Worm (Caenorhabditis elegans): ENCODE measurements around the gene Y47D7A.18.
A peak's percentile ranks its signal among the peaks of the same experiment; 100 is the strongest.

Y47D7A.18 gene

DNA sequence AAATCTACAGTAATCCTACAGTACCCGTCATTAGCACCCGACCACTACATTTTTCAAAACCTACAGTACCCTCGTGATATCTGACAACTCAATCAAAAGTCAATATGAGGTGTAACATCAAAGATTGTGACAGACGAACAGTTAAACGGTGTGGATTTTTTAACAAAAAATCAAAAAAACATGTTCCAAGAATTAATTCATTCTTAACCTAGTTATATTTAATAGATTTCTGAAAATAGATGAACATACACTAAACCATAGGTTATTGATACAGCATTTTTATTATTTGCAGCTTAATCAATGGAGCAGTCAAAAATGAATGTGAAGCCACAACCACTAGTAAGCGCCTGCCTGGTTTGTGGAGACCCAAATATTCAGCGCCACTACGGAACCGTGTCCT lies 9.1 kb downstream of the Y47D7A.18 start, which contains the start of gene nhr-118:
Gene nhr-118, plus strand, starts transcription at position 301 of the 400 bp plus-strand sequence.
- TF ChIP-seq aha-1 (tag) (peak; percentile 9), jun-1 (tag; optimal IDR thresholded peaks at IDR 0.05) (no peak)

DNA sequence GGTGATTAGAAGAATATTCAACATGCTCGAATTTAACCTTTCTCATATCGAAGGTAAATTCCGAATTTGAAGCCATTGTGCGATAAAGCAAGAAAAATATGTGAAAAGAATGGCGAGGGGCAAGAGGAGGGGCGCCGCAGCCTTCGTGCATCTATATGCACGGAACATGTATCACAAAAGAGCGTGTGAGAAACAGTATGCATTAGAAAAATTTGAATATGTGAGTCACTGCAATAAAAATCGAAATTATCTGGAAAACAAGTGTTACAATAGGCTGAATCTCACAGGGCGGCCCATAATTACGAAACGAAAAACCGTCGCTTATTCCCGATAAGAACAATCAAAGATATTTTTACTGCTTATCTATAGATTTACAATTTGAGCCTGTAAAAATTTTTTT lies 14.7 kb downstream of the Y47D7A.18 start, which contains the start of gene F13A2.5:
Gene F13A2.5, minus strand, starts transcription at position 101 of the 400 bp plus-strand sequence.
- TF ChIP-seq nhr-41 (GFP tag; IDR thresholded peaks at IDR 0.05) (no peak), aha-1 (tag) (peak; percentile 1)

DNA sequence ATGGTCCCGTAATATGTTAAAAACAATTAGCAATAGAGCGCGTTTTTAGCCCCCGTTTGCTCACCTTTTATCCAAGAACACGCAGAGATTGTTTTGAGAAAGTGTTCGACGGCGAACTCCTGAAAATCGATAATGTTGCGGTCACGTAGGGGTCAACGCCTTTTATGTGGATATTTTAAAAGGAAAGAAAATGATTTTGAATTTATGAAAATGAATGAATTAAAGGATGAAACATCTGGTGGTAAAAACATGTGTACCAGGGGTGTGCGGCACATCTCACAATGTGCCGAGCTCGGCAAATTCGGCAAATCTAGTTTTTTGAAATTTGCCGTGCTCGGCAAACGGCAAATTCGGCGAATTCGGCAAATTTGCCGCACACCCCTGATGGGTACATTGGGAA lies 16.5 kb downstream of the Y47D7A.18 start, which contains the start of gene F13A2.4:
Gene F13A2.4, minus strand, starts transcription at position 101 of the 400 bp plus-strand sequence.
- no peak for TF ChIP-seq hif-1 (tag; optimal IDR thresholded peaks at IDR 0.05)
- TF ChIP-seq arid-1 (GFP tag; conservative IDR thresholded peaks at IDR 0.05) = no peak
- TF ChIP-seq ceh-62 (tag; optimal IDR thresholded peaks at IDR 0.05) = no peak
- TF ChIP-seq fos-1 (tag; optimal IDR thresholded peaks at IDR 0.05) = no peak
- TF ChIP-seq T20F7.1 (GFP tag; optimal IDR thresholded peaks at IDR 0.05) = no peak
- TF ChIP-seq F10B5.3 (tag; optimal IDR thresholded peaks at IDR 0.05) = no peak
- no peak for TF ChIP-seq ces-1 (GFP tag; optimal IDR thresholded peaks at IDR 0.05)
- no peak for TF ChIP-seq dve-1 (tag; optimal IDR thresholded peaks at IDR 0.05; ENCODE audit: insufficient read depth)
- no peak for TF ChIP-seq R02D3.7 (tag; optimal IDR thresholded peaks at IDR 0.05)
- no peak for TF ChIP-seq dpl-1 (GFP tag; optimal IDR thresholded peaks at IDR 0.05)
- no peak for TF ChIP-seq lin-1 (GFP tag; IDR thresholded peaks at IDR 0.05)
- no peak for TF ChIP-seq zfp-2 (tag; optimal IDR thresholded peaks at IDR 0.05)
- no peak for TF ChIP-seq mes-2 (tag; optimal IDR thresholded peaks at IDR 0.05; ENCODE audit: poor library complexity, severe bottlenecking)
- TF ChIP-seq F26F4.8 (GFP tag; conservative IDR thresholded peaks at IDR 0.05) = no peak
- TF ChIP-seq snpc-1.2 (GFP tag; IDR thresholded peaks at IDR 0.05) = no peak

ce11 chrV:4398884-4399283 lies 17.7 kb downstream of the Y47D7A.18 start:
- TF ChIP-seq nhr-6 (tag; optimal IDR thresholded peaks at IDR 0.05) (no peak), ztf-11 (tag; optimal IDR thresholded peaks at IDR 0.05) (no peak), set-16 (GFP tag; IDR thresholded peaks at IDR 0.05) (peak; percentile 61; the same call in 1 of the 2 replicates)

DNA sequence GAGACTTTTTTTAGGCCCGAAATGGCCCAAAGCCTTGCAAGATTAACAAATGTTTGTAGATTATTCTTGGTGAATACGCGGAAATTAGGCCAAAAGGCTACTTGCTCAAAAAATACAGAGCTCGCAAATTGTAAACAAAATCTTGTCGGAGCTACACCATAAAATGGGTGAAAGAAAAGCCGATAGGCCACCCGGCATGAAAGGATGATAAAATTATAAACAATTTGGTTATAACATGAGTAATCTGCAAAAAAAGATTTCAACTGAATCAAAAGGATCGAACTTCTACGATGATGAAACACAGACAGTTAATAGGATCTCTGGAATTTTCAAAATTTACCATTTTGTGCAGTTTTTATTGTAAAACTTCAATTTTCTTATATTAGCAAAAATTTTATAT lies 18.5 kb downstream of the Y47D7A.18 start:
- TF ChIP-seq cey-2 (tag; optimal IDR thresholded peaks at IDR 0.05; ENCODE audit: borderline replicate concordance, insufficient read depth) (no peak), vab-7 (GFP tag; IDR thresholded peaks at IDR 0.05) (no peak), nhr-10 (tag; optimal IDR thresholded peaks at IDR 0.05) (no peak), aha-1 (tag) (peak; percentile 93), lin-38 (GFP tag; IDR thresholded peaks at IDR 0.05) (no peak), hmg-1.1 (GFP tag; IDR thresholded peaks at IDR 0.05) (no peak), ceh-82 (tag; optimal IDR thresholded peaks at IDR 0.05) (no peak), skn-1 (tag; optimal IDR thresholded peaks at IDR 0.05) (no peak), zag-1 (tag; optimal IDR thresholded peaks at IDR 0.05) (no peak)

DNA sequence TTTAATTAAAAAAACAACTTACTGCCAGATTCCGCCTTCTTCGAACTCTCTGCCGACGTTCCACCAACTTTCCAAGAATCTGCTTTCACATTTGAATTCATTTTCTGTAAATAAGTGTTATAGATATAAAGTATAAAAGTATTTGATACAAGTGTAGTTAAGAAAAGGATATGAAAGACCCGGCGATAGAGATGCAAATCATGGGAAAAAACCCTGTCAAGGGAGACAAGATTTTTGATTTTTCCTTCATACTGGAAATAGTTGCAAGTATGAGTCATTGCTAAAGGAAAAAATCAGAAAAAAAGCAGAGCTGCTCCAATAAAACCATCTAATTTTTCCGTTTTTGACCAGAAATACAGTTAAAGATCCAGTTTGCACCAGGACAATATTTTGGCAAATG lies 20.4 kb downstream of the Y47D7A.18 start, which contains the start of gene F13A2.3:
Gene F13A2.3, minus strand, starts transcription at position 101 of the 400 bp plus-strand sequence.
- no peak for TF ChIP-seq nhr-25 (tag; optimal IDR thresholded peaks at IDR 0.05; ENCODE audit: borderline replicate concordance, insufficient read depth)
- no peak for TF ChIP-seq ceh-44 (GFP tag; IDR thresholded peaks at IDR 0.05)
- TF ChIP-seq daf-12 (tag; optimal IDR thresholded peaks at IDR 0.05) = no peak
- TF ChIP-seq nhr-10 (tag; optimal IDR thresholded peaks at IDR 0.05) = no peak
- no peak for TF ChIP-seq cey-2 (tag; optimal IDR thresholded peaks at IDR 0.05; ENCODE audit: borderline replicate concordance, insufficient read depth)
- no peak for TF ChIP-seq nhr-111 (GFP tag; optimal IDR thresholded peaks at IDR 0.05)
- TF ChIP-seq hif-1 (tag; optimal IDR thresholded peaks at IDR 0.05) = no peak
- no peak for TF ChIP-seq ces-1 (GFP tag; optimal IDR thresholded peaks at IDR 0.05)
- TF ChIP-seq ceh-20 (GFP tag; IDR thresholded peaks at IDR 0.05) = no peak
- TF ChIP-seq Y75B8A.6 (GFP tag; IDR thresholded peaks at IDR 0.05) = no peak
